Fruit fly (Drosophila melanogaster) whole organism, embryonic: ENCODE results near the gene cmet.
A peak's percentile ranks its signal among the peaks of the same experiment; 100 is the strongest.

Source experiments
- Atf-2 ChIP-seq: fragments of 200-800 bp; sonication (Bioruptor generic); optimal IDR thresholded peaks from 2 replicates; lab custom pipeline; 2016; ENCODE audit warnings: missing biosample characterization, missing genetic modification characterization
- Awh ChIP-seq: fragments of 200-800 bp; sonication (Bioruptor generic); IDR thresholded peaks from 2 replicates; pipeline ENCODE4, ENCODE4 v1.3.6; 2022; ENCODE audit warnings: missing biosample characterization, missing genetic modification characterization
- CG10565 ChIP-seq: fragments of 200-800 bp; sonication (Bioruptor generic); optimal IDR thresholded peaks from 3 replicates; lab custom pipeline; 2016; ENCODE audit warnings: missing biosample characterization, mild to moderate bottlenecking, missing genetic modification characterization
- CG11085 ChIP-seq: fragments of 200-800 bp; sonication (Bioruptor generic); IDR thresholded peaks from 2 replicates; pipeline ENCODE4 v1.3.6; 2022; ENCODE audit warnings: missing biosample characterization, missing genetic modification characterization
- CG11247 ChIP-seq: fragments of 200-800 bp; sonication (Bioruptor generic); IDR thresholded peaks from 2 replicates; pipeline ENCODE4 v1.3.6; 2022; ENCODE audit warnings: missing biosample characterization, missing genetic modification characterization
- CG11696 ChIP-seq: fragments of 200-800 bp; sonication (Bioruptor generic); IDR thresholded peaks from 2 replicates; pipeline ENCODE4 v1.3.6; 2022; ENCODE audit warnings: missing biosample characterization, missing genetic modification characterization
- CG11723 ChIP-seq: fragments of 200-800 bp; sonication (Bioruptor generic); optimal IDR thresholded peaks from 2 replicates; lab custom pipeline; 2017; ENCODE audit warnings: missing biosample characterization, mild to moderate bottlenecking, missing genetic modification characterization
- CG12236 ChIP-seq: fragments of 200-800 bp; sonication (Bioruptor generic); optimal IDR thresholded peaks from 2 replicates; lab custom pipeline; 2016; ENCODE audit warnings: missing biosample characterization, missing genetic modification characterization
- CG12391 ChIP-seq: fragments of 200-800 bp; sonication (Bioruptor generic); optimal IDR thresholded peaks from 3 replicates; lab custom pipeline; 2018; ENCODE audit warnings: missing biosample characterization, mild to moderate bottlenecking, missing genetic modification characterization, moderate library complexity
- CG12942 ChIP-seq: fragments of 200-800 bp; sonication (Bioruptor generic); optimal IDR thresholded peaks from 3 replicates; lab custom pipeline; 2016; ENCODE audit warnings: missing biosample characterization, missing genetic modification characterization
- CG1529 ChIP-seq: fragments of 200-800 bp; sonication (Bioruptor generic); optimal IDR thresholded peaks from 3 replicates; lab custom pipeline; 2018; ENCODE audit warnings: missing biosample characterization, missing genetic modification characterization
- CG15514 ChIP-seq: fragments of 200-800 bp; sonication (Bioruptor generic); optimal IDR thresholded peaks from 3 replicates; lab custom pipeline; 2017; ENCODE audit warnings: missing biosample characterization, missing genetic modification characterization, mild to moderate bottlenecking, moderate library complexity, missing genetic modification reagents
- CG16813 ChIP-seq: fragments of 200-800 bp; sonication (Bioruptor generic); IDR thresholded peaks from 3 replicates; pipeline ENCODE4 v1.3.6; 2022; ENCODE audit warnings: missing biosample characterization, missing genetic modification characterization; ENCODE audit not compliant: partially characterized antibody
- CG17359 ChIP-seq: fragments of 200-800 bp; sonication (Bioruptor generic); optimal IDR thresholded peaks from 3 replicates; lab custom pipeline; 2018; ENCODE audit warnings: missing biosample characterization, mild to moderate bottlenecking, missing genetic modification characterization, moderate library complexity
- CG1832 ChIP-seq: fragments of 200-800 bp; sonication (Bioruptor generic); optimal IDR thresholded peaks from 2 replicates; lab custom pipeline; 2017; ENCODE audit warnings: missing biosample characterization, mild to moderate bottlenecking, missing genetic modification characterization, inconsistent platforms
- CG2202 ChIP-seq: fragments of 200-800 bp; sonication (Bioruptor generic); optimal IDR thresholded peaks from 2 replicates; lab custom pipeline; 2018; ENCODE audit warnings: missing biosample characterization, mild to moderate bottlenecking, missing genetic modification characterization
- CG30403 ChIP-seq: fragments of 200-800 bp; sonication (Bioruptor generic); optimal IDR thresholded peaks from 3 replicates; lab custom pipeline; 2016; ENCODE audit warnings: missing biosample characterization, missing genetic modification characterization
- CG3065 ChIP-seq: fragments of 200-800 bp; sonication (Bioruptor generic); optimal IDR thresholded peaks from 2 replicates; lab custom pipeline; 2016; ENCODE audit warnings: missing biosample characterization, missing genetic modification characterization
- CG31224 ChIP-seq: fragments of 200-800 bp; sonication (Bioruptor generic); IDR thresholded peaks from 2 replicates; pipeline ENCODE4 v1.3.6; 2022; ENCODE audit warnings: missing biosample characterization, missing genetic modification characterization
- CG4424 ChIP-seq: fragments of 200-800 bp; sonication (Bioruptor generic); optimal IDR thresholded peaks from 3 replicates; lab custom pipeline; 2016; ENCODE audit warnings: missing biosample characterization, missing genetic modification characterization
- CG7357 ChIP-seq: fragments of 200-800 bp; sonication (Bioruptor generic); IDR thresholded peaks from 3 replicates; pipeline ENCODE4 v1.3.6; 2022; ENCODE audit warnings: missing biosample characterization, missing genetic modification characterization
- CHES-1-like ChIP-seq: fragments of 200-800 bp; sonication (Bioruptor generic); optimal IDR thresholded peaks from 2 replicates; lab custom pipeline; 2016; ENCODE audit warnings: missing biosample characterization, missing genetic modification characterization
- Doc3 ChIP-seq: fragments of 200-800 bp; sonication (Bioruptor generic); IDR thresholded peaks from 3 replicates; pipeline ENCODE4 v1.3.6; 2022; ENCODE audit warnings: missing biosample characterization, missing genetic modification characterization; ENCODE audit not compliant: partially characterized antibody
- HLH3B ChIP-seq: fragments of 200-800 bp; sonication (Bioruptor generic); IDR thresholded peaks from 2 replicates; pipeline ENCODE4 v1.3.6; 2022; ENCODE audit warnings: missing biosample characterization, missing genetic modification characterization
- Lim3 ChIP-seq: fragments of 200-800 bp; sonication (Bioruptor generic); IDR thresholded peaks from 2 replicates; pipeline ENCODE4 v1.3.6; 2022; ENCODE audit warnings: missing biosample characterization, missing genetic modification characterization
- Mes4 ChIP-seq: fragments of 200-800 bp; sonication (Bioruptor generic); optimal IDR thresholded peaks from 2 replicates; lab custom pipeline; 2016; ENCODE audit warnings: missing biosample characterization, missing genetic modification characterization
- Poxn ChIP-seq: fragments of 200-800 bp; sonication (Bioruptor generic); IDR thresholded peaks from 2 replicates; pipeline ENCODE4 v1.3.6; 2022; ENCODE audit warnings: missing biosample characterization, missing genetic modification characterization
- Tbp ChIP-seq: fragments of >200 bp; optimal IDR thresholded peaks from 2 replicates; lab custom pipeline; 2018; ENCODE audit warnings: missing biosample characterization, missing genetic modification characterization
- Xrp1 ChIP-seq: fragments of 200-800 bp; sonication (Bioruptor generic); IDR thresholded peaks from 2 replicates; pipeline ENCODE4 v1.3.6; 2022; ENCODE audit warnings: missing biosample characterization, missing genetic modification characterization
- al ChIP-seq: fragments of 200-800 bp; sonication (Bioruptor generic); IDR thresholded peaks from 2 replicates; pipeline ENCODE4 v1.3.6; 2022; ENCODE audit warnings: missing biosample characterization, missing genetic modification characterization
- ato ChIP-seq: fragments of 200-800 bp; sonication (Bioruptor generic); IDR thresholded peaks from 2 replicates; pipeline ENCODE4 v1.3.6; 2022; ENCODE audit warnings: missing biosample characterization, missing genetic modification characterization; ENCODE audit not compliant: partially characterized antibody
- bab2 ChIP-seq: fragments of 200-800 bp; sonication (Bioruptor generic); optimal IDR thresholded peaks from 2 replicates; lab custom pipeline; 2016; ENCODE audit warnings: missing biosample characterization, missing genetic modification characterization
- bsh ChIP-seq, 2 experiments: fragments of 200-800 bp; sonication (Bioruptor generic); optimal IDR thresholded peaks; 2 replicates each; lab custom pipeline; 2017 to 2018; ENCODE audit warnings: mild to moderate bottlenecking in 2 of 2, missing biosample characterization in 2 of 2, missing genetic modification characterization in 2 of 2, moderate library complexity in 1 of 2
- btn ChIP-seq: fragments of 200-800 bp; sonication (Bioruptor generic); optimal IDR thresholded peaks from 2 replicates; lab custom pipeline; 2016; ENCODE audit warnings: missing biosample characterization, missing genetic modification characterization
- ci ChIP-seq: fragments of 200-800 bp; sonication (Bioruptor generic); IDR thresholded peaks from 3 replicates; pipeline ENCODE4 v1.3.6; 2022; ENCODE audit warnings: missing biosample characterization, missing genetic modification characterization
- dmrt11E ChIP-seq: fragments of 200-800 bp; sonication (Bioruptor generic); optimal IDR thresholded peaks from 3 replicates; lab custom pipeline; 2018; ENCODE audit warnings: missing biosample characterization, mild to moderate bottlenecking, missing genetic modification characterization, moderate library complexity
- dpn ChIP-seq, 2 experiments: fragments of 200-800 bp; sonication (Bioruptor generic); optimal IDR thresholded peaks; 3 replicates each; lab custom pipeline; 2016; ENCODE audit warnings: missing biosample characterization in 2 of 2, missing genetic modification characterization in 2 of 2
- fu2 ChIP-seq: fragments of 200-800 bp; sonication (Bioruptor generic); optimal IDR thresholded peaks from 2 replicates; lab custom pipeline; 2016; ENCODE audit warnings: missing biosample characterization, missing genetic modification characterization
- gcm ChIP-seq: fragments of 200-800 bp; sonication (Bioruptor generic); optimal IDR thresholded peaks from 2 replicates; lab custom pipeline; 2019; ENCODE audit warnings: missing biosample characterization, mild to moderate bottlenecking, missing genetic modification characterization, moderate library complexity
- grn ChIP-seq: fragments of 200-800 bp; sonication (Bioruptor generic); optimal IDR thresholded peaks from 3 replicates; lab custom pipeline; 2017; ENCODE audit warnings: missing biosample characterization, missing genetic modification characterization
- luna ChIP-seq: fragments of 200-800 bp; sonication (Bioruptor generic); optimal IDR thresholded peaks from 2 replicates; lab custom pipeline; 2016; ENCODE audit warnings: missing biosample characterization, missing genetic modification characterization
- nmo ChIP-seq: fragments of 200-800 bp; sonication (Bioruptor generic); optimal IDR thresholded peaks from 2 replicates; lab custom pipeline; 2018; ENCODE audit warnings: missing biosample characterization, mild to moderate bottlenecking, missing genetic modification characterization, moderate library complexity
- pfk ChIP-seq: fragments of 200-800 bp; sonication (Bioruptor generic); optimal IDR thresholded peaks from 2 replicates; lab custom pipeline; 2018; ENCODE audit warnings: missing biosample characterization, mild to moderate bottlenecking, missing genetic modification characterization, moderate library complexity
- pho ChIP-seq: fragments of 200-800 bp; sonication (Bioruptor generic); optimal IDR thresholded peaks from 2 replicates; lab custom pipeline; 2016; ENCODE audit warnings: missing biosample characterization, missing genetic modification characterization
- phol ChIP-seq: fragments of 200-800 bp; sonication (Bioruptor generic); optimal IDR thresholded peaks from 3 replicates; lab custom pipeline; 2018; ENCODE audit warnings: missing biosample characterization, mild to moderate bottlenecking, missing genetic modification characterization, moderate library complexity
- schlank ChIP-seq: fragments of 200-800 bp; sonication (Bioruptor generic); optimal IDR thresholded peaks from 2 replicates; lab custom pipeline; 2018; ENCODE audit warnings: missing biosample characterization, mild to moderate bottlenecking, missing genetic modification characterization
- seq ChIP-seq: fragments of 200-800 bp; sonication (Bioruptor generic); IDR thresholded peaks from 2 replicates; pipeline ENCODE4 v1.3.6; 2022; ENCODE audit warnings: missing biosample characterization, missing genetic modification characterization
- sna ChIP-seq: fragments of 200-800 bp; sonication (Bioruptor generic); IDR thresholded peaks from 2 replicates; pipeline ENCODE4 v1.3.6; 2022; ENCODE audit warnings: missing biosample characterization, missing genetic modification characterization; ENCODE audit not compliant: partially characterized antibody
- stwl ChIP-seq: fragments of 200-800 bp; sonication (Bioruptor generic); optimal IDR thresholded peaks from 3 replicates; lab custom pipeline; 2018; ENCODE audit warnings: missing biosample characterization, mild to moderate bottlenecking, missing genetic modification characterization, moderate library complexity
- twi ChIP-seq: fragments of 200-800 bp; optimal IDR thresholded peaks from 2 replicates; lab custom pipeline; 2019; ENCODE audit warnings: missing biosample characterization, mild to moderate bottlenecking, missing genetic modification characterization, moderate library complexity
- zfh2 ChIP-seq: fragments of 200-800 bp; sonication (Bioruptor generic); optimal IDR thresholded peaks from 2 replicates; lab custom pipeline; 2016; ENCODE audit warnings: missing biosample characterization, missing genetic modification characterization

cmet gene

dm6 chr2L:11277927-11278351, 9.1 kb upstream of the cmet start, which contains the start of gene CG33695 (continued):
- TF ChIP-seq zfh2 (GFP tag; lab: Kevin White, UChicago), result peak; percentile 88
- peak; percentile 82 for TF ChIP-seq fu2 (GFP tag; lab: Kevin White, UChicago)
- peak; percentile 29 for TF ChIP-seq CG12391 (tag; lab: Kevin White, UChicago)
- TF ChIP-seq Atf-2 (GFP tag; lab: Kevin White, UChicago), result peak; percentile 51
- TF ChIP-seq phol, result peak; percentile 57
- TF ChIP-seq bab2 (GFP tag; lab: Kevin White, UChicago), result peak; percentile 72
- no peak for TF ChIP-seq schlank (tag; lab: Kevin White, UChicago)
- TF ChIP-seq btn (GFP tag; lab: Kevin White, UChicago), result peak; percentile 24
- peak; percentile 52; the same call in 2 of the 3 replicates for TF ChIP-seq Doc3 (GFP tag; lab: Robert Waterston, UW)
- TF ChIP-seq CG11085, result peak; percentile 31; the same call in 1 of the 2 replicates
- TF ChIP-seq dmrt11E, result peak; percentile 8
- no peak for TF ChIP-seq grn
- no peak for TF ChIP-seq gcm (GFP tag; lab: Kevin White, UChicago)
- peak; percentile 68 for TF ChIP-seq Xrp1 (GFP tag; lab: Robert Waterston, UW)
- peak; percentile 37 for TF ChIP-seq CG1832 (GFP tag; lab: Kevin White, UChicago)
- TF ChIP-seq CG30403 (GFP tag; lab: Kevin White, UChicago), result peak; percentile 79
- no peak for TF ChIP-seq Tbp (GFP tag; lab: Kevin White, UChicago)
- TF ChIP-seq pfk (GFP tag; lab: Kevin White, UChicago), result no peak
- TF ChIP-seq CG10565 (GFP tag; lab: Kevin White, UChicago), result no peak
- TF ChIP-seq CG15514 (GFP tag; lab: Kevin White, UChicago), result peak; percentile 86
- TF ChIP-seq Awh (GFP tag; lab: Robert Waterston, UW), result no peak
- TF ChIP-seq al (GFP tag; lab: Robert Waterston, UW), result no peak
- TF ChIP-seq Mes4 (GFP tag; lab: Kevin White, UChicago), result no peak
- TF ChIP-seq seq (GFP tag; lab: Robert Waterston, UW), result peak; percentile 55; the same call in 1 of the 2 replicates
- TF ChIP-seq CG31224 (GFP tag; lab: Robert Waterston, UW), result no peak
- TF ChIP-seq CG11247 (GFP tag; lab: Robert Waterston, UW), result peak; percentile 70
- TF ChIP-seq twi (tag; lab: Kevin White, UChicago), result no peak
- peak; percentile 22 for TF ChIP-seq CG17359 (tag; lab: Kevin White, UChicago)
- TF ChIP-seq Lim3 (GFP tag; lab: Robert Waterston, UW), result no peak
- TF ChIP-seq luna (GFP tag; lab: Kevin White, UChicago), result peak; percentile 44
- no peak for TF ChIP-seq Poxn
- TF ChIP-seq CG12236 (GFP tag; lab: Kevin White, UChicago), result peak; percentile 1
- peak; percentile 58 for TF ChIP-seq ato (GFP tag; lab: Robert Waterston, UW)
- TF ChIP-seq stwl (tag; lab: Kevin White, UChicago), result peak; percentile 100
- 0 out of 2 replicates have a peak, but pooled peaks have one; percentile 10 for TF ChIP-seq HLH3B (GFP tag; lab: Robert Waterston, UW)
- peak; percentile 84 for TF ChIP-seq CHES-1-like (GFP tag; lab: Kevin White, UChicago)
- TF ChIP-seq CG16813 (GFP tag; lab: Robert Waterston, UW), result peak; percentile 66
- TF ChIP-seq CG11696 (GFP tag; lab: Robert Waterston, UW), result no peak
- TF ChIP-seq CG11723 (GFP tag; lab: Kevin White, UChicago), result no peak
- TF ChIP-seq CG2202 (tag; lab: Kevin White, UChicago), result peak; percentile 9
- TF ChIP-seq CG4424, result peak; percentile 64
- no peak for TF ChIP-seq CG1529
- peak; percentile 79 for TF ChIP-seq sna (GFP tag; lab: Robert Waterston, UW)
- TF ChIP-seq CG12942 (GFP tag; lab: Kevin White, UChicago), result peak; percentile 72
- peak; percentile 42 for TF ChIP-seq nmo (GFP tag; lab: Kevin White, UChicago)
- TF ChIP-seq dpn (GFP tag; optimal IDR thresholded peaks at IDR 0.05; lab: Kevin White, UChicago), result peak; percentile 75 to 82
- TF ChIP-seq CG7357, result no peak
- TF ChIP-seq CG3065 (GFP tag; lab: Kevin White, UChicago), result peak; percentile 12
- peak; percentile 79 for TF ChIP-seq pho
- peak; percentile 30; the same call in 2 of the 3 replicates for TF ChIP-seq ci (GFP tag; lab: Robert Waterston, UW)
- peak in 1 of 2 experiments; percentile 41 for TF ChIP-seq bsh (GFP tag; optimal IDR thresholded peaks at IDR 0.05; lab: Kevin White, UChicago)
